Fruit fly (Drosophila melanogaster): ENCODE results near the gene Ccp84Af.
A peak's percentile ranks its signal among the peaks of the same experiment; 100 is the strongest.

Gene Ccp84Af

dm6 chr3R:6708858-6709257 lies 18.8 kb upstream of the Ccp84Af start (continued):
- TF ChIP-seq sens (GFP tag) (peak; percentile 39), CG34224 (GFP tag; IDR thresholded peaks at IDR 0.05; ENCODE audit: partially characterized antibody) (no peak), bowl (GFP tag; IDR thresholded peaks at IDR 0.05) (no peak), CG17361 (GFP tag; IDR thresholded peaks at IDR 0.05) (0 out of 3 replicates have a peak, but pooled peaks have one; percentile 22), HLHmδ (GFP tag; optimal IDR thresholded peaks at IDR 0.05) (no peak), CG15269 (tag; optimal IDR thresholded peaks at IDR 0.05) (no peak), emc (GFP tag; optimal IDR thresholded peaks at IDR 0.05) (no peak), toy (GFP tag; IDR thresholded peaks at IDR 0.05) (no peak), CG11456 (GFP tag; IDR thresholded peaks at IDR 0.05) (peak; percentile 42; the same call in 1 of the 3 replicates), croc (GFP tag; conservative IDR thresholded peaks at IDR 0.05) (no peak), CG9932 (GFP tag; IDR thresholded peaks at IDR 0.05) (no peak), CG1024 (GFP tag; IDR thresholded peaks at IDR 0.05) (no peak), CG34376 (GFP tag; optimal IDR thresholded peaks at IDR 0.05) (no peak), CG6272 (GFP tag; IDR thresholded peaks at IDR 0.05) (no peak), kni (GFP tag; optimal IDR thresholded peaks at IDR 0.05) (no peak), dati (GFP tag; IDR thresholded peaks at IDR 0.05) (no peak), chn (GFP tag; optimal IDR thresholded peaks at IDR 0.05) (no peak), CG34422 (GFP tag; IDR thresholded peaks at IDR 0.05) (no peak; the same call in 2 of the 3 replicates), al (GFP tag; IDR thresholded peaks at IDR 0.05) (no peak), mam (GFP tag; optimal IDR thresholded peaks at IDR 0.05) (no peak), CG2199 (GFP tag; IDR thresholded peaks at IDR 0.05) (peak; percentile 74; the same call in 1 of the 3 replicates), gce (GFP tag; IDR thresholded peaks at IDR 0.05) (no peak), cg (GFP tag; optimal IDR thresholded peaks at IDR 0.05) (no peak), so (GFP tag; IDR thresholded peaks at IDR 0.05) (no peak), CG11560 (tag; IDR thresholded peaks at IDR 0.05) (no peak), sens-2 (GFP tag; IDR thresholded peaks at IDR 0.05) (no peak), CG4282 (GFP tag; optimal IDR thresholded peaks at IDR 0.05) (no peak), Nf-YC (tag; optimal IDR thresholded peaks at IDR 0.05) (no peak), CG3838 (GFP tag; optimal IDR thresholded peaks at IDR 0.05) (no peak), Tbp (GFP tag; optimal IDR thresholded peaks at IDR 0.05) (no peak), Rx (GFP tag; IDR thresholded peaks at IDR 0.05) (no peak), bab2 (GFP tag; optimal IDR thresholded peaks at IDR 0.05) (no peak), CG7357 (GFP tag; IDR thresholded peaks at IDR 0.05) (no peak), Hr51 (GFP tag; optimal IDR thresholded peaks at IDR 0.05) (no peak), onecut (GFP tag; IDR thresholded peaks at IDR 0.05) (no peak), CG3163 (GFP tag; optimal IDR thresholded peaks at IDR 0.05) (no peak), CG8359 (GFP tag; optimal IDR thresholded peaks at IDR 0.05; ENCODE audit: borderline replicate concordance) (no peak), ewg (GFP tag; optimal IDR thresholded peaks at IDR 0.05) (no peak), salm (tag; optimal IDR thresholded peaks at IDR 0.05) (no peak), CG33213 (GFP tag; optimal IDR thresholded peaks at IDR 0.05) (peak; percentile 63), unc-4 (GFP tag; IDR thresholded peaks at IDR 0.05; ENCODE audit: partially characterized antibody) (0 out of 2 replicates have a peak, but pooled peaks have one; percentile 25), Spps (tag; optimal IDR thresholded peaks at IDR 0.05) (no peak), sisA (GFP tag; IDR thresholded peaks at IDR 0.05) (no peak), cato (GFP tag; optimal IDR thresholded peaks at IDR 0.05; ENCODE audit: borderline replicate concordance) (no peak), danr (GFP tag; IDR thresholded peaks at IDR 0.05) (no peak), CG12942 (GFP tag; optimal IDR thresholded peaks at IDR 0.05) (no peak), Lpt (GFP tag; optimal IDR thresholded peaks at IDR 0.05) (no peak), nmo (GFP tag; optimal IDR thresholded peaks at IDR 0.05) (peak; percentile 60), Asciz (GFP tag; optimal IDR thresholded peaks at IDR 0.05) (no peak), CG10979 (tag; optimal IDR thresholded peaks at IDR 0.05) (no peak), fd96Cb (tag; optimal IDR thresholded peaks at IDR 0.05) (no peak), hb (GFP tag; IDR thresholded peaks at IDR 0.05; ENCODE audit: partially characterized antibody) (no peak), eve (GFP tag; optimal IDR thresholded peaks at IDR 0.05) (no peak)
